Worm (Caenorhabditis elegans) whole organism, L1 larva: ENCODE data around the gene C07B5.3.

Experiments
- dpl-1 ChIP-seq, 3 experiments: fragments of 150-350 bp in 2 of 3; sonication (generic microtip) in 1 of 3; optimal IDR thresholded peaks; 2 replicates each; lab custom pipeline; 2014 to 2017; ENCODE audit warnings: missing biosample characterization in 3 of 3, missing genetic modification characterization in 3 of 3, missing genetic modification reagents in 3 of 3
- lsy-2 ChIP-seq, 2 experiments: fragments of 150-350 bp; optimal IDR thresholded peaks; 2 replicates each; lab custom pipeline; 2014; ENCODE audit warnings: missing biosample characterization in 2 of 2, missing genetic modification characterization in 2 of 2
- mep-1 ChIP-seq: fragments of 150-350 bp; optimal IDR thresholded peaks from 2 replicates; lab custom pipeline; 2014; ENCODE audit warnings: missing biosample characterization, missing genetic modification characterization
- snpc-4 ChIP-seq: fragments of 150-350 bp; optimal IDR thresholded peaks from 2 replicates; lab custom pipeline; 2014; ENCODE audit warnings: missing biosample characterization, missing genetic modification characterization
- xbp-1 ChIP-seq: sonication (generic microtip); optimal IDR thresholded peaks from 2 replicates; lab custom pipeline; 2016; ENCODE audit warnings: missing genetic modification characterization, missing compliant biosample characterization
- zag-1 ChIP-seq: fragments of 150-350 bp; optimal IDR thresholded peaks from 2 replicates; lab custom pipeline; 2014; ENCODE audit warnings: missing biosample characterization, missing genetic modification characterization

DNA sequence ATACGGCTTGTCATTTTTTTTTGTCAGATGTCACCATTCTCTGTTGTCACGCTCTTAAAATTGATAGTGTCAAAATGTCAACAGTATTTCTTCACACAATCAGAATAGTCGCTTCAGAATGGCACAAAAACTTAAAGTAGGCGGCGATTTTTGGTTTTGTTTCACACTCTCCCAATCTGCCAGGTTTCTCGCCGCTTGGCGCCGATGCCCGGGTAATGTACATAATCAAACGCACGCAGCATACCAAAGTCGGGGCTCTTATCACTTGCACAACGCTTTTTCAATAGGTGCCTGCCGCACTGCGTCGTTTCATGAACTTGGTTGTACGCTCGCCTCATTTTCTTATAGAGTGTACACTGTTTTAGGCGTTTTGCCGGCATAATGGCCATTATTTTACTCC lies 45.6 kb upstream of the C07B5.3 start:
- TF ChIP-seq snpc-4 (tag; lab: Kevin White, UChicago) (no peak), dpl-1 (GFP tag; optimal IDR thresholded peaks at IDR 0.05; lab: Kevin White, UChicago) (no peak), mep-1 (tag; lab: Kevin White, UChicago) (no peak), zag-1 (tag; lab: Kevin White, UChicago) (no peak), lsy-2 (tag; optimal IDR thresholded peaks at IDR 0.05; lab: Kevin White, UChicago) (no peak), xbp-1 (tag; lab: Kevin White, UChicago) (no peak)
